Fruit fly (Drosophila melanogaster): ENCODE measurements around the gene sls.

DNA sequence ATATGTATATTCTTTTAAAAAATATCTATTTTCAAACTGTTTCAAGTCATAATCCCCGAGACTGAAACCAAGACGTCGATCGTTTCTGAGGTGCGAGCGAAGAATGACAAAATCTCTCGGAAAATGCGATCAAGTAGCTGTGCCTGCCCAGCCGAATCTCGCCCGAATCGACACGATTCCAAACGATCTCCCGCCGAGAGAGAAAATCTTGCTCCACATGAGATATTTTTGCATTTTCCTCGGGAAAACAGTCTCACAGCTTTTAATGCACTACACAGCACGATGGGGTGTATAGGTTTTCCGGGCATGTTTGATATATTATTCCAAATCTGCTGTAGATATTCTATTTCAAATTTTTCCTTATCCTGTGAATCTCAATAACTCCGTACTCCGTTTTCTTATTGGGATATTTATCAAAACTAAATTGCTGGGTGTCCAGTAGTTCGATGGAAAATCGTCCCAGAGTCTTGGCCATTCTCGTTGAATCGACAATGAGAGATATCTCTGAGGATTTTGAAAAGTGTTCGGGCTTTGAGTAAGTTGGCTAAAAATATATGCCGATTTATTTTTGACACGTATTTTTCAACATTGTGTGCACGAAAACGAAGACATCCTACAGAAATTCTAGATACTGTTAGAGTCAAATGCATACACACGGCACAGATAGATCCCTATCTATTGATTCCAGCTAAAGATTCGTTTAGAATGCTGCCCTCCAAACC lies at the start of gene sls:
- TF ChIP-seq psq (optimal IDR thresholded peaks at IDR 0.05) (no peak), CG8478 (optimal IDR thresholded peaks at IDR 0.05) (no peak), pan (optimal IDR thresholded peaks at IDR 0.05) (no peak), EcR (GFP tag; optimal IDR thresholded peaks at IDR 0.05) (no peak), Dll (optimal IDR thresholded peaks at IDR 0.05) (no peak)
